Fruit fly (Drosophila melanogaster) whole organism, embryonic: Measurements from ENCODE around the gene rho-6.

Experiments used
- Abd-B ChIP-seq: fragments of 200-800 bp; sonication (Bioruptor generic); optimal IDR thresholded peaks from 2 replicates; lab custom pipeline; 2018; ENCODE audit warnings: missing biosample characterization, mild to moderate bottlenecking, missing genetic modification characterization, moderate library complexity
- BtbVII ChIP-seq: fragments of 200-800 bp; sonication (Bioruptor generic); optimal IDR thresholded peaks from 3 replicates; lab custom pipeline; 2017; ENCODE audit warnings: missing biosample characterization, mild to moderate bottlenecking, missing genetic modification characterization
- C15 ChIP-seq: fragments of 200-800 bp; sonication (Bioruptor generic); IDR thresholded peaks from 3 replicates; pipeline ENCODE4 v1.3.6; 2022; ENCODE audit warnings: missing biosample characterization, missing genetic modification characterization
- CG10209 ChIP-seq: fragments of 200-800 bp; sonication (Bioruptor generic); optimal IDR thresholded peaks from 3 replicates; lab custom pipeline; 2017; ENCODE audit warnings: missing biosample characterization, mild to moderate bottlenecking, missing genetic modification characterization, missing genetic modification reagents
- CG10462 ChIP-seq: fragments of 200-800 bp; sonication (Bioruptor generic); optimal IDR thresholded peaks from 2 replicates; lab custom pipeline; 2016; ENCODE audit warnings: missing biosample characterization, missing genetic modification characterization
- CG11247 ChIP-seq: fragments of 200-800 bp; sonication (Bioruptor generic); IDR thresholded peaks from 2 replicates; pipeline ENCODE4 v1.3.6; 2022; ENCODE audit warnings: missing biosample characterization, missing genetic modification characterization
- CG12104 ChIP-seq: fragments of 200-800 bp; sonication (Bioruptor generic); optimal IDR thresholded peaks from 3 replicates; lab custom pipeline; 2016; ENCODE audit warnings: missing biosample characterization, missing genetic modification characterization
- CG1647 ChIP-seq: fragments of 200-800 bp; sonication (Bioruptor generic); optimal IDR thresholded peaks from 3 replicates; lab custom pipeline; 2016; ENCODE audit warnings: missing biosample characterization, missing genetic modification characterization
- CG17802 ChIP-seq: fragments of 200-800 bp; sonication (Bioruptor generic); optimal IDR thresholded peaks from 2 replicates; lab custom pipeline; 2018; ENCODE audit warnings: missing biosample characterization, mild to moderate bottlenecking, missing genetic modification characterization, moderate library complexity
- CG1832 ChIP-seq: fragments of 200-800 bp; sonication (Bioruptor generic); optimal IDR thresholded peaks from 2 replicates; lab custom pipeline; 2017; ENCODE audit warnings: missing biosample characterization, mild to moderate bottlenecking, missing genetic modification characterization, inconsistent platforms
- CG2116 ChIP-seq: fragments of 200-800 bp; sonication (Bioruptor generic); optimal IDR thresholded peaks from 3 replicates; lab custom pipeline; 2018; ENCODE audit warnings: missing biosample characterization, mild to moderate bottlenecking, missing genetic modification characterization
- CG34224 ChIP-seq: fragments of 200-800 bp; sonication (Bioruptor generic); IDR thresholded peaks from 3 replicates; pipeline ENCODE4 v1.3.6; 2022; ENCODE audit warnings: missing biosample characterization, missing genetic modification characterization; ENCODE audit not compliant: partially characterized antibody
- CG5245 ChIP-seq: fragments of 200-800 bp; sonication (Bioruptor generic); optimal IDR thresholded peaks from 3 replicates; lab custom pipeline; 2016; ENCODE audit warnings: missing biosample characterization, missing genetic modification characterization
- CG6654 ChIP-seq: fragments of 200-800 bp; sonication (Bioruptor generic); optimal IDR thresholded peaks from 2 replicates; lab custom pipeline; 2017; ENCODE audit warnings: missing biosample characterization, mild to moderate bottlenecking, missing genetic modification characterization
- CG7556 ChIP-seq: fragments of 200-800 bp; sonication (Bioruptor generic); optimal IDR thresholded peaks from 2 replicates; lab custom pipeline; 2017; ENCODE audit warnings: missing biosample characterization, mild to moderate bottlenecking, missing genetic modification characterization
- CG9609 ChIP-seq: fragments of 200-800 bp; sonication (Bioruptor generic); optimal IDR thresholded peaks from 3 replicates; lab custom pipeline; 2016; ENCODE audit warnings: missing biosample characterization, missing genetic modification characterization
- CkIIα-i1 ChIP-seq: fragments of 200-800 bp; sonication (Bioruptor generic); IDR thresholded peaks from 2 replicates; pipeline ENCODE4 v1.3.6; 2022; ENCODE audit warnings: missing biosample characterization, missing genetic modification characterization
- Dek ChIP-seq: fragments of 200-800 bp; sonication (Bioruptor generic); optimal IDR thresholded peaks from 3 replicates; lab custom pipeline; 2019; ENCODE audit warnings: missing biosample characterization, mild to moderate bottlenecking, missing genetic modification characterization, moderate library complexity
- Dll ChIP-seq: fragments of 200-800 bp; sonication (Bioruptor generic); IDR thresholded peaks from 4 replicates; pipeline ENCODE4 v1.3.6; 2022; ENCODE audit warnings: missing biosample characterization, missing genetic modification characterization; ENCODE audit not compliant: partially characterized antibody
- Ets65A ChIP-seq: fragments of 200-800 bp; sonication (Bioruptor generic); peaks from one replicate; lab custom pipeline; 2016; ENCODE audit warnings: missing biosample characterization, missing genetic modification characterization
- H15 ChIP-seq: fragments of 200-800 bp; sonication (Bioruptor generic); IDR thresholded peaks from 3 replicates; pipeline ENCODE4 v1.3.6; 2022; ENCODE audit warnings: missing biosample characterization, missing genetic modification characterization
- HLH54F ChIP-seq: fragments of 200-800 bp; sonication (Bioruptor generic); optimal IDR thresholded peaks from 3 replicates; lab custom pipeline; 2016; ENCODE audit warnings: missing biosample characterization, missing genetic modification characterization
- Jarid2 ChIP-seq: fragments of 200-800 bp; sonication (Bioruptor generic); optimal IDR thresholded peaks from 3 replicates; lab custom pipeline; 2017; ENCODE audit warnings: mild to moderate bottlenecking, missing biosample characterization, missing genetic modification reagents, missing genetic modification characterization
- Lpt ChIP-seq: fragments of >200 bp; optimal IDR thresholded peaks from 2 replicates; lab custom pipeline; 2018; ENCODE audit warnings: missing biosample characterization, missing genetic modification characterization
- Ravus ChIP-seq: fragments of 200-800 bp; sonication (Bioruptor generic); IDR thresholded peaks from 2 replicates; pipeline ENCODE4 v1.3.6; 2022; ENCODE audit warnings: missing biosample characterization, missing genetic modification characterization
- cg ChIP-seq: fragments of 200-800 bp; sonication (Bioruptor generic); optimal IDR thresholded peaks from 3 replicates; lab custom pipeline; 2019; ENCODE audit warnings: missing biosample characterization, mild to moderate bottlenecking, missing genetic modification characterization, moderate library complexity
- ci ChIP-seq: fragments of 200-800 bp; sonication (Bioruptor generic); IDR thresholded peaks from 3 replicates; pipeline ENCODE4 v1.3.6; 2022; ENCODE audit warnings: missing biosample characterization, missing genetic modification characterization
- ems ChIP-seq: fragments of 200-800 bp; sonication (Bioruptor generic); optimal IDR thresholded peaks from 3 replicates; lab custom pipeline; 2016; ENCODE audit warnings: missing biosample characterization, missing genetic modification characterization
- esg ChIP-seq: fragments of 200-800 bp; sonication (Bioruptor generic); conservative IDR thresholded peaks from 2 replicates; pipeline ENCODE4 v1.3.6; 2022; ENCODE audit warnings: missing biosample characterization, missing genetic modification characterization
- fd3F ChIP-seq: fragments of 200-800 bp; sonication (Bioruptor generic); optimal IDR thresholded peaks from 2 replicates; lab custom pipeline; 2018; ENCODE audit warnings: missing biosample characterization, mild to moderate bottlenecking, missing genetic modification characterization, moderate library complexity
- fd96Cb ChIP-seq: fragments of 200-800 bp; sonication (Bioruptor generic); optimal IDR thresholded peaks from 2 replicates; lab custom pipeline; 2018; ENCODE audit warnings: missing biosample characterization, mild to moderate bottlenecking, missing genetic modification characterization, moderate library complexity
- hkb ChIP-seq, 2 experiments: fragments of 200-800 bp in 1 of 2; fragments of >200 bp in 1 of 2; sonication (Bioruptor generic) in 1 of 2; IDR thresholded peaks in 1 of 2; optimal IDR thresholded peaks in 1 of 2; 2 replicates each; pipeline versions ENCODE4 v1.3.6 to Lab custom; 2017 to 2022; ENCODE audit warnings: missing biosample characterization in 1 of 2, missing genetic modification characterization in 1 of 2
- jing ChIP-seq: fragments of 200-800 bp; sonication (Bioruptor generic); optimal IDR thresholded peaks from 2 replicates; lab custom pipeline; 2018; ENCODE audit warnings: missing biosample characterization, mild to moderate bottlenecking, missing genetic modification characterization
- jumu ChIP-seq: fragments of 200-800 bp; sonication (Bioruptor generic); optimal IDR thresholded peaks from 3 replicates; lab custom pipeline; 2016; ENCODE audit warnings: missing biosample characterization, missing genetic modification characterization
- lmd ChIP-seq: fragments of 200-800 bp; sonication (Bioruptor generic); IDR thresholded peaks from 2 replicates; pipeline ENCODE4 v1.3.6; 2022; ENCODE audit warnings: missing biosample characterization, missing genetic modification characterization
- nerfin-1 ChIP-seq: fragments of 200-800 bp; sonication (Bioruptor generic); optimal IDR thresholded peaks from 3 replicates; lab custom pipeline; 2019; ENCODE audit warnings: missing biosample characterization, mild to moderate bottlenecking, missing genetic modification characterization, moderate library complexity
- odd ChIP-seq: fragments of 200-800 bp; sonication (Bioruptor generic); optimal IDR thresholded peaks from 2 replicates; lab custom pipeline; 2017; ENCODE audit warnings: missing biosample characterization, mild to moderate bottlenecking, missing genetic modification characterization
- salm ChIP-seq: fragments of 200-800 bp; sonication (Bioruptor generic); optimal IDR thresholded peaks from 2 replicates; lab custom pipeline; 2018; ENCODE audit warnings: missing biosample characterization, mild to moderate bottlenecking, missing genetic modification characterization
- sr ChIP-seq: fragments of 200-800 bp; sonication (Bioruptor generic); IDR thresholded peaks from 3 replicates; pipeline ENCODE4 v1.3.6; 2022; ENCODE audit warnings: missing biosample characterization, missing genetic modification characterization
- stc ChIP-seq: fragments of 200-800 bp; sonication (Bioruptor generic); IDR thresholded peaks from 2 replicates; pipeline ENCODE4 v1.3.6; 2022; ENCODE audit warnings: missing biosample characterization, missing genetic modification characterization
- tna ChIP-seq: fragments of 200-800 bp; sonication (Bioruptor generic); IDR thresholded peaks from 2 replicates; pipeline ENCODE4 v1.3.6; 2022; ENCODE audit warnings: missing biosample characterization, missing genetic modification characterization; ENCODE audit not compliant: partially characterized antibody
- twi ChIP-seq: fragments of 200-800 bp; optimal IDR thresholded peaks from 2 replicates; lab custom pipeline; 2019; ENCODE audit warnings: missing biosample characterization, mild to moderate bottlenecking, missing genetic modification characterization, moderate library complexity
- usp ChIP-seq: fragments of >200 bp; optimal IDR thresholded peaks from 2 replicates; lab custom pipeline; 2017; ENCODE audit warnings: missing biosample characterization, missing genetic modification characterization
- wek ChIP-seq: fragments of 200-800 bp; sonication (Bioruptor generic); optimal IDR thresholded peaks from 3 replicates; lab custom pipeline; 2018; ENCODE audit warnings: missing biosample characterization, mild to moderate bottlenecking, missing genetic modification characterization, moderate library complexity
- wor ChIP-seq: fragments of 200-800 bp; sonication (Bioruptor generic); IDR thresholded peaks from 2 replicates; pipeline ENCODE4 v1.3.6; 2022; ENCODE audit warnings: missing biosample characterization, missing genetic modification characterization
- z ChIP-seq: fragments of 200-800 bp; sonication (Bioruptor generic); IDR thresholded peaks from 3 replicates; pipeline ENCODE4 v1.3.6; 2022; ENCODE audit warnings: missing biosample characterization, missing genetic modification characterization
- zen ChIP-seq: fragments of 200-800 bp; sonication (Bioruptor generic); optimal IDR thresholded peaks from 3 replicates; lab custom pipeline; 2018; ENCODE audit warnings: missing biosample characterization, mild to moderate bottlenecking, missing genetic modification characterization, moderate library complexity
- zfh2 ChIP-seq: fragments of 200-800 bp; sonication (Bioruptor generic); optimal IDR thresholded peaks from 2 replicates; lab custom pipeline; 2016; ENCODE audit warnings: missing biosample characterization, missing genetic modification characterization

rho-6 gene

DNA sequence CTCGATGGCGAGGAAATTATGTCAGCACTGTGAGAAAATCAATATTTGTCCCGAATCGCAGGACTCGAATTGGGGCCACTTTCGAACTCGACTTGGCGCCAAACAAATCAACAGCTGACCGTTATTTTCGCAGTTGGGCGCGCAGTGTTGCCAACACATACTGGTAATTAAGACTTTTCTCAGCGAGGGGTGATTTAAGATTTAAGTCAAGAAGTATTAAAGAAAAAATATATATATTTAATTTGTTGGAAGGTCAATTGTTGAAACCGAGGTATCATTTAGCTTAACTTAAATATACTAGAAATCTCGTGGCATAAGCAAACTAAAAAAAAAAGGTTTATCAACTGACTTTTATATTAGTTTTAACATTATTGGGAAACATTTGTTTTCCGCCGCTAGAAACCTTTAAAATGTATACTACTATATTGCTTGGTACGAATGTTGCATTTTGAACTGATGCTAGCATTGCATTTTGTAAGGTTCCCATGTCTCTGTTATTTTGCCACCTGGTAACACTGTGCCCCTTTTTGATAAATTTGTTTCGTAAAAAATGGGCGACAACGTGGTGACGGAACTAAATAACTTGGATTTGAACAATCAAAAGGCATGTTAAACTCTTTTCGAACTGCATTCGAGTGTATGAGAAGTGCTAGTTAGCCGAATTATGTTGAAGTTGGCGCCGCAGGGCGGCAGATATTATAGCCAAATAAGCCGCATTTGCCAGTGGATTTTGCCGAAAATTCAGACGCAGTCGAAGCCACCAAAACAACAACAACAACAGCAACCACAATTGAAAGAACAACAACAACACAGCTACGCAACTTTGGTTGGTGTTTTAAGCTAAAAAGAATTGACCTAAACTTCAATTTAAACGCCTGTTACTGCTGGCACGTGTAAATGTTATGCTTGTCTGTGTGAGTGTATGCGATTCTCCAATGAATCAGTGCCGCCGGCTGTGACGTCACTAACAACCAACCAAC is 29.7 kb downstream of the rho-6 start, which contains the start of the genes Patsas and ThrRS (continued):
- TF ChIP-seq cg (GFP tag; lab: Kevin White, UChicago) = peak; percentile 69
- TF ChIP-seq hkb (optimal IDR thresholded peaks at IDR 0.05; lab: Kevin White, UChicago) = peak; percentile 97
- peak; percentile 81 for TF ChIP-seq hkb (GFP tag; IDR thresholded peaks at IDR 0.05; lab: Robert Waterston, UW)
- no peak; the same call in 1 of the 2 replicates for TF ChIP-seq Ravus (GFP tag; lab: Robert Waterston, UW)
- no peak for TF ChIP-seq CG34224 (GFP tag; lab: Robert Waterston, UW)
- TF ChIP-seq usp (GFP tag; lab: Kevin White, UChicago) = no peak
- peak; percentile 86 for TF ChIP-seq esg (GFP tag; lab: Robert Waterston, UW)
- TF ChIP-seq stc = peak; percentile 65
- peak; percentile 96 for TF ChIP-seq Abd-B (GFP tag; lab: Kevin White, UChicago)
- TF ChIP-seq Ets65A (GFP tag; lab: Kevin White, UChicago) = peak; percentile 99
- peak; percentile 67 for TF ChIP-seq CG6654 (GFP tag; lab: Kevin White, UChicago)
- TF ChIP-seq CG11247 (GFP tag; lab: Robert Waterston, UW) = peak; percentile 70
- peak; percentile 74 for TF ChIP-seq ems (GFP tag; lab: Kevin White, UChicago)
- peak; percentile 80 for TF ChIP-seq CG12104 (GFP tag; lab: Kevin White, UChicago)
- TF ChIP-seq jing = no peak
- TF ChIP-seq CG5245 (GFP tag; lab: Kevin White, UChicago) = peak; percentile 76
- no peak for TF ChIP-seq CkIIα-i1
- TF ChIP-seq H15 = peak; percentile 76; the same call in 2 of the 3 replicates
- peak; percentile 62 for TF ChIP-seq zfh2
- TF ChIP-seq odd (GFP tag; lab: Kevin White, UChicago) = no peak
- TF ChIP-seq Lpt (GFP tag; lab: Kevin White, UChicago) = no peak
- peak; percentile 90 for TF ChIP-seq lmd (GFP tag; lab: Robert Waterston, UW)
- TF ChIP-seq tna (GFP tag; lab: Robert Waterston, UW) = no peak
- TF ChIP-seq CG9609 (GFP tag; lab: Kevin White, UChicago) = peak; percentile 52
- TF ChIP-seq fd96Cb = peak; percentile 88
- TF ChIP-seq HLH54F (GFP tag; lab: Kevin White, UChicago) = peak; percentile 78
- peak; percentile 92 for TF ChIP-seq Dek (tag; lab: Kevin White, UChicago)
- TF ChIP-seq sr (GFP tag; lab: Robert Waterston, UW) = no peak
- TF ChIP-seq zen (tag; lab: Kevin White, UChicago) = peak; percentile 98
- TF ChIP-seq twi (tag; lab: Kevin White, UChicago) = peak; percentile 79
- peak; percentile 46 for TF ChIP-seq CG1647 (GFP tag; lab: Kevin White, UChicago)
- peak; percentile 54 for TF ChIP-seq jumu (GFP tag; lab: Kevin White, UChicago)
- peak; percentile 86 for TF ChIP-seq CG10209
- TF ChIP-seq C15 (GFP tag; lab: Robert Waterston, UW) = peak; percentile 52; the same call in 1 of the 3 replicates
- peak; percentile 73 for TF ChIP-seq CG10462
- TF ChIP-seq salm (tag; lab: Kevin White, UChicago) = peak; percentile 66
- TF ChIP-seq wek (GFP tag; lab: Kevin White, UChicago) = no peak
- peak; percentile 90 for TF ChIP-seq CG2116 (GFP tag; lab: Kevin White, UChicago)
- TF ChIP-seq ci (GFP tag; lab: Robert Waterston, UW) = peak; percentile 78
- peak; percentile 85 for TF ChIP-seq fd3F (GFP tag; lab: Kevin White, UChicago)
- peak; percentile 43 for TF ChIP-seq Jarid2
- 0 out of 4 replicates have a peak, but pooled peaks have one; percentile 26 for TF ChIP-seq Dll (GFP tag; lab: Robert Waterston, UW)
- peak; percentile 57 for TF ChIP-seq BtbVII
- no peak for TF ChIP-seq CG1832 (GFP tag; lab: Kevin White, UChicago)
- peak; percentile 32; the same call in 1 of the 2 replicates for TF ChIP-seq wor (GFP tag; lab: Robert Waterston, UW)
- peak; percentile 81 for TF ChIP-seq CG7556 (GFP tag; lab: Kevin White, UChicago)
- TF ChIP-seq z (GFP tag; lab: Robert Waterston, UW) = no peak
- TF ChIP-seq CG17802 (tag; lab: Kevin White, UChicago) = peak; percentile 86
- TF ChIP-seq nerfin-1 (tag; lab: Kevin White, UChicago) = peak; percentile 78
